Worm (Caenorhabditis elegans): ENCODE results near the gene C47E8.3.

Gene C47E8.3

DNA sequence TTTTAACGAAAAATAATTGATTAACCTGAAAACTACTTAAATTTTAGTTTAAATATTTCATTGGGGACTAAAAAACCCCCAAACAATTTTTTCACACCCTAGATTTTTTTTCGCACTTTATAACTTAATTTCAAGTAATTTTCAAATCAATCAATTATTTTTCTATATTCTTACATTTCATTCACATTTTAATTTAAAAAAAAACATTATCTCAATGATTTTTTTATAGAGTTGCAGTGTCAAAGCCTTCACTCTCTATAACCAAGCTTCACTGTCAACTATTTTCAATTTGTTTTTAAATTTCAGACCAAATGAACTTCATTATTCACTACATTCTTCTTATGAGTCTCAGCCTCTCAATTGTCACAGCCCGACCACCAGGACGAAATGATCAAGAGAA is 46.5 kb downstream of the C47E8.3 start, which contains the start of gene Y50E8A.1:
Gene Y50E8A.1, plus strand, starts transcription at position 301 of the 400 bp plus-strand sequence.
- TF ChIP-seq T23F11.4 (GFP tag; optimal IDR thresholded peaks at IDR 0.05) (no peak), nhr-11 (tag; optimal IDR thresholded peaks at IDR 0.05) (no peak), hlh-13 (GFP tag; optimal IDR thresholded peaks at IDR 0.05) (no peak), F13H6.1 (tag; optimal IDR thresholded peaks at IDR 0.05) (no peak), unc-86 (tag; optimal IDR thresholded peaks at IDR 0.05) (no peak), K02D7.2 (tag; optimal IDR thresholded peaks at IDR 0.05) (no peak), dmd-4 (tag; optimal IDR thresholded peaks at IDR 0.05; ENCODE audit: borderline replicate concordance) (no peak), sox-2 (GFP tag; IDR thresholded peaks at IDR 0.05) (no peak), ama-1 (optimal IDR thresholded peaks at IDR 0.05) (no peak), ttx-3 (tag; optimal IDR thresholded peaks at IDR 0.05) (no peak), hlh-15 (tag; optimal IDR thresholded peaks at IDR 0.05) (no peak), ahr-1 (tag; optimal IDR thresholded peaks at IDR 0.05) (no peak), K09A11.1 (tag; optimal IDR thresholded peaks at IDR 0.05; ENCODE audit: insufficient read depth) (no peak), fax-1 (tag; optimal IDR thresholded peaks at IDR 0.05) (no peak), pax-1 (tag; optimal IDR thresholded peaks at IDR 0.05) (no peak), ceh-14 (tag; optimal IDR thresholded peaks at IDR 0.05) (no peak)

- TF ChIP-seq ttx-3 (tag; optimal IDR thresholded peaks at IDR 0.05) (no peak), odd-2 (tag; optimal IDR thresholded peaks at IDR 0.05) (no peak), unc-42 (tag; optimal IDR thresholded peaks at IDR 0.05) (no peak), pqm-1 (tag; optimal IDR thresholded peaks at IDR 0.05) (no peak), eyg-1 (tag; optimal IDR thresholded peaks at IDR 0.05) (no peak), pag-3 (tag; optimal IDR thresholded peaks at IDR 0.05; ENCODE audit: borderline replicate concordance) (no peak), pha-4 (tag; optimal IDR thresholded peaks at IDR 0.05) (no peak)
These were observed 48.6 kb downstream of the C47E8.3 start, which contains the start of gene Y50E8A.2 for ce11 chrV:14728754-14729153. TSS of gene Y50E8A.2 (minus strand) at chrV:14728854.

ce11 chrV:14729343-14729742 is 49.2 kb downstream of the C47E8.3 start, which contains the start of gene oig-3:
TSS of gene oig-3 (plus strand) at chrV:14729643.
- no peak for TF ChIP-seq hlh-8 (tag; optimal IDR thresholded peaks at IDR 0.05)
- TF ChIP-seq nhr-11 (tag; optimal IDR thresholded peaks at IDR 0.05), result no peak
- TF ChIP-seq ttx-3 (tag; optimal IDR thresholded peaks at IDR 0.05), result no peak
- TF ChIP-seq K09A11.1 (tag; optimal IDR thresholded peaks at IDR 0.05; ENCODE audit: insufficient read depth), result no peak
- TF ChIP-seq sdc-2 (tag; optimal IDR thresholded peaks at IDR 0.05), result no peak
- no peak for TF ChIP-seq T23F11.4 (GFP tag; optimal IDR thresholded peaks at IDR 0.05)
- no peak for TF ChIP-seq ceh-9 (tag; optimal IDR thresholded peaks at IDR 0.05)
- TF ChIP-seq fkh-6 (tag; optimal IDR thresholded peaks at IDR 0.05), result no peak
- TF ChIP-seq zip-5 (tag; optimal IDR thresholded peaks at IDR 0.05), result no peak
- no peak for TF ChIP-seq ztf-16 (tag; optimal IDR thresholded peaks at IDR 0.05)
- no peak for TF ChIP-seq K02D7.2 (tag; optimal IDR thresholded peaks at IDR 0.05)
- no peak for TF ChIP-seq odd-2 (tag; optimal IDR thresholded peaks at IDR 0.05)
